Fruit fly (Drosophila melanogaster): ENCODE results near the gene Tre1.

- TF ChIP-seq psq (optimal IDR thresholded peaks at IDR 0.05) (no peak), ttk (optimal IDR thresholded peaks at IDR 0.05) (no peak), h (optimal IDR thresholded peaks at IDR 0.05) (no peak), Myc (optimal IDR thresholded peaks at IDR 0.05) (no peak), insv (optimal IDR thresholded peaks at IDR 0.05) (no peak)
Observed at dm6 chrX:5724151-5724699, 44.4 kb upstream of the Tre1 start.

Measured in Kc167 (cell line).